Worm (Caenorhabditis elegans): ENCODE results near the gene srh-127.

srh-127 gene

ce11 chrV:2903227-2903626 is 10.2 kb downstream of the srh-127 start, which contains the start of gene C31B8.7:
Gene C31B8.7 (minus strand): TSS chrV:2903327.
- TF ChIP-seq ztf-29 (GFP tag; IDR thresholded peaks at IDR 0.05) (no peak), tab-1 (GFP tag; IDR thresholded peaks at IDR 0.05) (no peak), cog-1 (tag; optimal IDR thresholded peaks at IDR 0.05) (no peak), med-1 (GFP tag; optimal IDR thresholded peaks at IDR 0.05; ENCODE audit: insufficient read depth) (no peak), klf-2 (GFP tag; conservative IDR thresholded peaks at IDR 0.05) (no peak), flt-1 (GFP tag; IDR thresholded peaks at IDR 0.05) (no peak), ref-1 (GFP tag; conservative IDR thresholded peaks at IDR 0.05) (no peak), T22C8.4 (GFP tag; IDR thresholded peaks at IDR 0.05) (no peak), ztf-23 (GFP tag; IDR thresholded peaks at IDR 0.05) (no peak)

ce11 chrV:2909525-2909924 is 16.4 kb downstream of the srh-127 start, which contains the start of gene zmp-3:
Gene zmp-3 (minus strand): TSS chrV:2909625.
- TF ChIP-seq cog-1 (tag; optimal IDR thresholded peaks at IDR 0.05) (no peak), flt-1 (GFP tag; IDR thresholded peaks at IDR 0.05) (no peak)

ce11 chrV:2912901-2913300 is 19.8 kb downstream of the srh-127 start, which contains the start of gene C31B8.9:
Gene C31B8.9 (minus strand): TSS chrV:2913001.
- TF ChIP-seq ref-1 (GFP tag; conservative IDR thresholded peaks at IDR 0.05) (no peak), med-1 (GFP tag; optimal IDR thresholded peaks at IDR 0.05; ENCODE audit: insufficient read depth) (no peak)

- TF ChIP-seq flt-1 (GFP tag; IDR thresholded peaks at IDR 0.05): no peak
- TF ChIP-seq klf-2 (GFP tag; conservative IDR thresholded peaks at IDR 0.05): no peak
- TF ChIP-seq T22C8.4 (GFP tag; IDR thresholded peaks at IDR 0.05): no peak
- TF ChIP-seq ref-1 (GFP tag; conservative IDR thresholded peaks at IDR 0.05): no peak
- no peak for TF ChIP-seq ztf-23 (GFP tag; IDR thresholded peaks at IDR 0.05)
- no peak for TF ChIP-seq tab-1 (GFP tag; IDR thresholded peaks at IDR 0.05)
- no peak for TF ChIP-seq med-1 (GFP tag; optimal IDR thresholded peaks at IDR 0.05; ENCODE audit: insufficient read depth)
- TF ChIP-seq ztf-29 (GFP tag; IDR thresholded peaks at IDR 0.05): no peak
- no peak for TF ChIP-seq cog-1 (tag; optimal IDR thresholded peaks at IDR 0.05)
Observed at ce11 chrV:2913948-2914347, 20.9 kb downstream of the srh-127 start, which contains the start of gene srh-146. Gene srh-146 (plus strand): TSS chrV:2914248.

- TF ChIP-seq T22C8.4 (GFP tag; IDR thresholded peaks at IDR 0.05): no peak
- TF ChIP-seq flt-1 (GFP tag; IDR thresholded peaks at IDR 0.05): no peak
- no peak for TF ChIP-seq tab-1 (GFP tag; IDR thresholded peaks at IDR 0.05)
- TF ChIP-seq cog-1 (tag; optimal IDR thresholded peaks at IDR 0.05): no peak
- TF ChIP-seq klf-2 (GFP tag; conservative IDR thresholded peaks at IDR 0.05): no peak
- no peak for TF ChIP-seq ztf-29 (GFP tag; IDR thresholded peaks at IDR 0.05)
- no peak for TF ChIP-seq med-1 (GFP tag; optimal IDR thresholded peaks at IDR 0.05; ENCODE audit: insufficient read depth)
- no peak for TF ChIP-seq ztf-23 (GFP tag; IDR thresholded peaks at IDR 0.05)
- TF ChIP-seq ref-1 (GFP tag; conservative IDR thresholded peaks at IDR 0.05): no peak
Observed at ce11 chrV:2920125-2920524, 27.0 kb downstream of the srh-127 start.

- no peak for TF ChIP-seq T22C8.4 (GFP tag; IDR thresholded peaks at IDR 0.05)
- TF ChIP-seq tab-1 (GFP tag; IDR thresholded peaks at IDR 0.05): no peak
- TF ChIP-seq med-1 (GFP tag; optimal IDR thresholded peaks at IDR 0.05; ENCODE audit: insufficient read depth): no peak
Observed at ce11 chrV:2922594-2922993, 29.5 kb downstream of the srh-127 start, which contains the start of gene srh-38. Gene srh-38 (minus strand): TSS chrV:2922694.

- TF ChIP-seq cog-1 (tag; optimal IDR thresholded peaks at IDR 0.05): no peak
- no peak for TF ChIP-seq tab-1 (GFP tag; IDR thresholded peaks at IDR 0.05)
- TF ChIP-seq flt-1 (GFP tag; IDR thresholded peaks at IDR 0.05): no peak
- TF ChIP-seq ztf-23 (GFP tag; IDR thresholded peaks at IDR 0.05): no peak
- TF ChIP-seq T22C8.4 (GFP tag; IDR thresholded peaks at IDR 0.05): no peak
- no peak for TF ChIP-seq med-1 (GFP tag; optimal IDR thresholded peaks at IDR 0.05; ENCODE audit: insufficient read depth)
- no peak for TF ChIP-seq ref-1 (GFP tag; conservative IDR thresholded peaks at IDR 0.05)
- TF ChIP-seq klf-2 (GFP tag; conservative IDR thresholded peaks at IDR 0.05): no peak
- no peak for TF ChIP-seq ztf-29 (GFP tag; IDR thresholded peaks at IDR 0.05)
Observed at ce11 chrV:2927553-2927952, 34.5 kb downstream of the srh-127 start, which contains the start of gene C31B8.12. Gene C31B8.12 (minus strand): TSS chrV:2927653.

- TF ChIP-seq flt-1 (GFP tag; IDR thresholded peaks at IDR 0.05): no peak
- TF ChIP-seq ztf-23 (GFP tag; IDR thresholded peaks at IDR 0.05): no peak
- TF ChIP-seq ztf-29 (GFP tag; IDR thresholded peaks at IDR 0.05): no peak
- TF ChIP-seq T22C8.4 (GFP tag; IDR thresholded peaks at IDR 0.05): no peak
- no peak for TF ChIP-seq cog-1 (tag; optimal IDR thresholded peaks at IDR 0.05)
- TF ChIP-seq tab-1 (GFP tag; IDR thresholded peaks at IDR 0.05): no peak
- TF ChIP-seq med-1 (GFP tag; optimal IDR thresholded peaks at IDR 0.05; ENCODE audit: insufficient read depth): no peak
- no peak for TF ChIP-seq ref-1 (GFP tag; conservative IDR thresholded peaks at IDR 0.05)
- TF ChIP-seq klf-2 (GFP tag; conservative IDR thresholded peaks at IDR 0.05): no peak
Observed at ce11 chrV:2929753-2930152, 36.7 kb downstream of the srh-127 start, which contains the start of gene C31B8.16. Gene C31B8.16 (plus strand): TSS chrV:2930053.

DNA sequence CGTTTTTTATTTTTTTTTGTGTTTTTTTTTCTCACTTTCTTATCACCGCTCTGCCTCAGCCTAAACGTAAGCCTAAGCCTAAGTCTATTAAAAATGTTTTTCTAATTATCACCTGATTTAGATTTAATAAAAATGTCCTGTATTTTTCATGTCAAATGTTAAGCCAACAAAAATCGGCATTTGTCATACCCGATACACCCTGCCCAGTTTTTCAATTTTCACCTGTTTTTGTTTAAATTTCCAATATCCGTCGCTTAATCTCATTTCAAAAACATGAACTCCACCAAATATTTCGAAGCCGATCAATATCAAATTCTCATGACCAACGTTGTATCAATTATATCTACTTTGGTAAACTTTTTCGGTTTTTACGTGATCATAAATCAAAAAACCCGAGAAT is 38.2 kb downstream of the srh-127 start, which contains the start of gene C31B8.1:
Gene C31B8.1 (plus strand): TSS at position 301 of the 400 bp plus-strand sequence.
- no peak for TF ChIP-seq ztf-23 (GFP tag; IDR thresholded peaks at IDR 0.05)
- TF ChIP-seq T22C8.4 (GFP tag; IDR thresholded peaks at IDR 0.05): no peak

- TF ChIP-seq cog-1 (tag; optimal IDR thresholded peaks at IDR 0.05): no peak
- TF ChIP-seq ref-1 (GFP tag; conservative IDR thresholded peaks at IDR 0.05): no peak
Observed at ce11 chrV:2934075-2934474, 41.0 kb downstream of the srh-127 start, which contains the start of gene srh-247. Gene srh-247 (minus strand): TSS chrV:2934175.

- TF ChIP-seq T22C8.4 (GFP tag; IDR thresholded peaks at IDR 0.05) (no peak), tab-1 (GFP tag; IDR thresholded peaks at IDR 0.05) (no peak), klf-2 (GFP tag; conservative IDR thresholded peaks at IDR 0.05) (no peak), flt-1 (GFP tag; IDR thresholded peaks at IDR 0.05) (no peak), cog-1 (tag; optimal IDR thresholded peaks at IDR 0.05) (no peak), med-1 (GFP tag; optimal IDR thresholded peaks at IDR 0.05; ENCODE audit: insufficient read depth) (no peak), ztf-23 (GFP tag; IDR thresholded peaks at IDR 0.05) (no peak), ref-1 (GFP tag; conservative IDR thresholded peaks at IDR 0.05) (no peak), ztf-29 (GFP tag; IDR thresholded peaks at IDR 0.05) (no peak)
Observed at ce11 chrV:2938497-2938896, 45.4 kb downstream of the srh-127 start, which contains the start of gene srw-141. Gene srw-141 (minus strand): TSS chrV:2938597.
